Fruit fly (Drosophila melanogaster) S2 (cell line): ENCODE data around the gene CG32333.

Experiments
- CG8478 ChIP-seq: fragments of >200 bp; optimal IDR thresholded peaks from 2 replicates; lab custom pipeline; 2018
- CTCF ChIP-seq, 2 experiments: fragments of >200 bp; optimal IDR thresholded peaks; 2 replicates each; lab custom pipeline; 2018

DNA sequence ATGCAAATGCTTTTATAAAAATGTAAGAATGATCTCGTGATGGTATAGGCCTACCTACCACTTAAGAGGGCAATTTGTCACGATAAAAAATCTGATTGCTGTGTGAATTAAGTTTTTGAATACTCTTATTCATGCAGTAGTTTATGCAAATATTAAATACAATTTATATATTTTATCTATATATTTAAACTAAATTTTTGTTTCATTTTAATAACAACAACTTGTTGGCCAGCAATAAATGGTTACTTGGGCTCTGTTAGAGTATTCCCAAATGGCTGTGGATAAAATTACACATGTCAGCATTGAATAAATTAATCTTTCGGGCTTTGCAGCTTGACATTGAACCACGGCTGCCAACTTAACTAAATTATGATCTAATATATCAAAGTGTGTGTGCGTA is 17.2 kb upstream of the CG32333 start:
- TF ChIP-seq CTCF (optimal IDR thresholded peaks at IDR 0.05; lab: Kevin White, UChicago), result no peak
- no peak for TF ChIP-seq CG8478 (lab: Kevin White, UChicago)
